Fruit fly (Drosophila melanogaster) whole organism, embryonic: Measurements from ENCODE around the gene CG5986.

ENCODE experiments used
- Awh ChIP-seq: fragments of 200-800 bp; sonication (Bioruptor generic); IDR thresholded peaks from 2 replicates; pipeline ENCODE4, ENCODE4 v1.3.6; 2022; ENCODE audit warnings: missing biosample characterization, missing genetic modification characterization
- B-H1 ChIP-seq: fragments of 200-800 bp; sonication (Bioruptor generic); IDR thresholded peaks from 3 replicates; pipeline ENCODE4 v1.3.6; 2022; ENCODE audit warnings: missing biosample characterization, missing genetic modification characterization
- C15 ChIP-seq: fragments of 200-800 bp; sonication (Bioruptor generic); IDR thresholded peaks from 3 replicates; pipeline ENCODE4 v1.3.6; 2022; ENCODE audit warnings: missing biosample characterization, missing genetic modification characterization
- CG10147 ChIP-seq: fragments of 200-800 bp; sonication (Bioruptor generic); optimal IDR thresholded peaks from 2 replicates; lab custom pipeline; 2019; ENCODE audit warnings: missing biosample characterization, mild to moderate bottlenecking, missing genetic modification characterization, moderate library complexity
- CG11085 ChIP-seq: fragments of 200-800 bp; sonication (Bioruptor generic); IDR thresholded peaks from 2 replicates; pipeline ENCODE4 v1.3.6; 2022; ENCODE audit warnings: missing biosample characterization, missing genetic modification characterization
- CG11723 ChIP-seq: fragments of 200-800 bp; sonication (Bioruptor generic); optimal IDR thresholded peaks from 2 replicates; lab custom pipeline; 2017; ENCODE audit warnings: missing biosample characterization, mild to moderate bottlenecking, missing genetic modification characterization
- CG12236 ChIP-seq: fragments of 200-800 bp; sonication (Bioruptor generic); optimal IDR thresholded peaks from 2 replicates; lab custom pipeline; 2016; ENCODE audit warnings: missing biosample characterization, missing genetic modification characterization
- CG12744 ChIP-seq: fragments of 200-800 bp; sonication (Bioruptor generic); optimal IDR thresholded peaks from 2 replicates; lab custom pipeline; 2016; ENCODE audit warnings: missing biosample characterization, missing genetic modification characterization
- CG15514 ChIP-seq: fragments of 200-800 bp; sonication (Bioruptor generic); optimal IDR thresholded peaks from 3 replicates; lab custom pipeline; 2017; ENCODE audit warnings: missing biosample characterization, missing genetic modification characterization, mild to moderate bottlenecking, moderate library complexity, missing genetic modification reagents
- CG16815 ChIP-seq: fragments of 200-800 bp; sonication (Bioruptor generic); optimal IDR thresholded peaks from 3 replicates; lab custom pipeline; 2017; ENCODE audit warnings: missing biosample characterization, mild to moderate bottlenecking, missing genetic modification characterization
- CG17385 ChIP-seq: fragments of 200-800 bp; sonication (Bioruptor generic); optimal IDR thresholded peaks from 3 replicates; lab custom pipeline; 2018; ENCODE audit warnings: missing biosample characterization, mild to moderate bottlenecking, missing genetic modification characterization
- CG1792 ChIP-seq: fragments of 200-800 bp; sonication (Bioruptor generic); optimal IDR thresholded peaks from 2 replicates; lab custom pipeline; 2016; ENCODE audit warnings: missing biosample characterization, missing genetic modification characterization
- CG18764 ChIP-seq: fragments of 200-800 bp; sonication (Bioruptor generic); optimal IDR thresholded peaks from 3 replicates; lab custom pipeline; 2016; ENCODE audit warnings: missing biosample characterization, missing genetic modification characterization
- CG6175 ChIP-seq: fragments of 200-800 bp; sonication (Bioruptor generic); IDR thresholded peaks from 3 replicates; pipeline ENCODE4 v1.3.6; 2022; ENCODE audit warnings: missing biosample characterization, missing genetic modification characterization
- CG7928 ChIP-seq: fragments of 200-800 bp; sonication (Bioruptor generic); optimal IDR thresholded peaks from 2 replicates; lab custom pipeline; 2017; ENCODE audit warnings: missing biosample characterization, mild to moderate bottlenecking, missing genetic modification characterization
- CG8924 ChIP-seq: fragments of 200-800 bp; optimal IDR thresholded peaks from 3 replicates; lab custom pipeline; 2019; ENCODE audit warnings: missing biosample characterization, mild to moderate bottlenecking, missing genetic modification characterization, moderate library complexity
- CG9727 ChIP-seq: fragments of 200-800 bp; sonication (Bioruptor generic); optimal IDR thresholded peaks from 3 replicates; lab custom pipeline; 2017; ENCODE audit warnings: missing biosample characterization, mild to moderate bottlenecking, missing genetic modification characterization
- CG9932 ChIP-seq: fragments of 200-800 bp; sonication (Bioruptor generic); IDR thresholded peaks from 2 replicates; pipeline ENCODE4 v1.3.6; 2022; ENCODE audit warnings: missing biosample characterization, missing genetic modification characterization
- Camta ChIP-seq: fragments of 200-800 bp; sonication (Bioruptor generic); optimal IDR thresholded peaks from 2 replicates; lab custom pipeline; 2016; ENCODE audit warnings: missing biosample characterization, missing genetic modification characterization
- Chrac-16 ChIP-seq: fragments of 200-800 bp; sonication (Bioruptor generic); optimal IDR thresholded peaks from 3 replicates; lab custom pipeline; 2016; ENCODE audit warnings: missing biosample characterization, missing genetic modification characterization
- Dip2 ChIP-seq: fragments of 200-800 bp; sonication (Bioruptor generic); IDR thresholded peaks from 2 replicates; pipeline ENCODE4 v1.3.6; 2022; ENCODE audit warnings: missing biosample characterization, missing genetic modification characterization
- Doc3 ChIP-seq: fragments of 200-800 bp; sonication (Bioruptor generic); IDR thresholded peaks from 3 replicates; pipeline ENCODE4 v1.3.6; 2022; ENCODE audit warnings: missing biosample characterization, missing genetic modification characterization; ENCODE audit not compliant: partially characterized antibody
- E2f1 ChIP-seq: fragments of 200-800 bp; sonication (Bioruptor generic); IDR thresholded peaks from 2 replicates; pipeline ENCODE4 v1.3.6; 2022; ENCODE audit warnings: missing biosample characterization, missing genetic modification characterization
- ERR ChIP-seq: fragments of 200-800 bp; sonication (Bioruptor generic); optimal IDR thresholded peaks from 2 replicates; lab custom pipeline; 2016; ENCODE audit warnings: missing biosample characterization, missing genetic modification characterization
- Hsf ChIP-seq: fragments of 200-800 bp; sonication (Bioruptor generic); optimal IDR thresholded peaks from 3 replicates; lab custom pipeline; 2016; ENCODE audit warnings: missing biosample characterization, missing genetic modification characterization
- MTF-1 ChIP-seq: fragments of 200-800 bp; sonication (Bioruptor generic); optimal IDR thresholded peaks from 2 replicates; lab custom pipeline; 2018; ENCODE audit warnings: missing biosample characterization, mild to moderate bottlenecking, missing genetic modification characterization, borderline replicate concordance
- Oaz ChIP-seq: fragments of 200-800 bp; sonication (Bioruptor generic); IDR thresholded peaks from 2 replicates; pipeline ENCODE4 v1.3.6; 2022; ENCODE audit warnings: missing biosample characterization, missing genetic modification characterization
- Sox100B ChIP-seq: fragments of 200-800 bp; sonication (Bioruptor generic); optimal IDR thresholded peaks from 3 replicates; lab custom pipeline; 2018; ENCODE audit warnings: missing biosample characterization, mild to moderate bottlenecking, missing genetic modification characterization
- ap ChIP-seq: fragments of 200-800 bp; sonication (Bioruptor generic); IDR thresholded peaks from 2 replicates; pipeline ENCODE4 v1.3.6; 2022; ENCODE audit warnings: missing biosample characterization, missing genetic modification characterization
- ash1 ChIP-seq: fragments of 200-800 bp; sonication (Bioruptor generic); optimal IDR thresholded peaks from 2 replicates; lab custom pipeline; 2018; ENCODE audit warnings: missing biosample characterization, mild to moderate bottlenecking, missing genetic modification characterization
- bcd ChIP-seq: fragments of 200-800 bp; sonication (Bioruptor generic); optimal IDR thresholded peaks from 2 replicates; lab custom pipeline; 2017; ENCODE audit warnings: missing biosample characterization, mild to moderate bottlenecking, missing genetic modification characterization
- bsh ChIP-seq, 2 experiments: fragments of 200-800 bp; sonication (Bioruptor generic); optimal IDR thresholded peaks; 2 replicates each; lab custom pipeline; 2017 to 2018; ENCODE audit warnings: mild to moderate bottlenecking in 2 of 2, missing biosample characterization in 2 of 2, missing genetic modification characterization in 2 of 2, moderate library complexity in 1 of 2
- btn ChIP-seq: fragments of 200-800 bp; sonication (Bioruptor generic); optimal IDR thresholded peaks from 2 replicates; lab custom pipeline; 2016; ENCODE audit warnings: missing biosample characterization, missing genetic modification characterization
- cad ChIP-seq: fragments of >200 bp; optimal IDR thresholded peaks from 2 replicates; lab custom pipeline; 2017; ENCODE audit warnings: missing biosample characterization, missing genetic modification characterization
- cg ChIP-seq: fragments of 200-800 bp; sonication (Bioruptor generic); optimal IDR thresholded peaks from 3 replicates; lab custom pipeline; 2019; ENCODE audit warnings: missing biosample characterization, mild to moderate bottlenecking, missing genetic modification characterization, moderate library complexity
- chinmo ChIP-seq: fragments of 200-800 bp; sonication (Bioruptor generic); IDR thresholded peaks from 4 replicates; pipeline ENCODE4 v1.3.6; 2022; ENCODE audit warnings: missing biosample characterization, missing genetic modification characterization; ENCODE audit not compliant: partially characterized antibody
- croc ChIP-seq: fragments of 200-800 bp; sonication (Bioruptor generic); conservative IDR thresholded peaks from 3 replicates; pipeline ENCODE4 v1.3.6; 2022; ENCODE audit warnings: missing biosample characterization, missing genetic modification characterization
- danr ChIP-seq: fragments of 200-800 bp; sonication (Bioruptor generic); IDR thresholded peaks from 2 replicates; pipeline ENCODE4 v1.3.6; 2022; ENCODE audit warnings: missing biosample characterization, missing genetic modification characterization
- disco-r ChIP-seq: fragments of 200-800 bp; sonication (Bioruptor generic); optimal IDR thresholded peaks from 2 replicates; lab custom pipeline; 2016; ENCODE audit warnings: missing biosample characterization, missing genetic modification characterization
- exex ChIP-seq: fragments of 200-800 bp; sonication (Bioruptor generic); optimal IDR thresholded peaks from 4 replicates; lab custom pipeline; 2018; ENCODE audit warnings: missing biosample characterization, mild to moderate bottlenecking, missing genetic modification characterization, moderate library complexity
- oc ChIP-seq: fragments of 200-800 bp; sonication (Bioruptor generic); optimal IDR thresholded peaks from 2 replicates; lab custom pipeline; 2018; ENCODE audit warnings: missing biosample characterization, mild to moderate bottlenecking, missing genetic modification characterization, moderate library complexity
- pho ChIP-seq: fragments of 200-800 bp; sonication (Bioruptor generic); optimal IDR thresholded peaks from 2 replicates; lab custom pipeline; 2016; ENCODE audit warnings: missing biosample characterization, missing genetic modification characterization
- pita ChIP-seq: fragments of 200-800 bp; sonication (Bioruptor generic); optimal IDR thresholded peaks from 2 replicates; lab custom pipeline; 2017; ENCODE audit warnings: missing biosample characterization, mild to moderate bottlenecking, missing genetic modification characterization
- prd ChIP-seq, 3 experiments: fragments of >200 bp in 2 of 3; fragments of 200-800 bp in 1 of 3; sonication (Bioruptor generic) in 1 of 3; optimal IDR thresholded peaks in 2 of 3; IDR thresholded peaks in 1 of 3; 2 replicates in 2 of 3; 3 replicates in 1 of 3; pipeline versions ENCODE4 v1.3.6 to Lab custom; 2017 to 2022; ENCODE audit warnings: missing biosample characterization in 1 of 3, missing genetic modification characterization in 1 of 3
- psq ChIP-seq: fragments of 200-800 bp; sonication (Bioruptor generic); optimal IDR thresholded peaks from 2 replicates; lab custom pipeline; 2017; ENCODE audit warnings: missing biosample characterization, missing genetic modification characterization
- pzg ChIP-seq: fragments of 200-800 bp; sonication (Bioruptor generic); optimal IDR thresholded peaks from 3 replicates; lab custom pipeline; 2018; ENCODE audit warnings: missing biosample characterization, mild to moderate bottlenecking, missing genetic modification characterization, moderate library complexity
- ro ChIP-seq: fragments of 200-800 bp; sonication (Bioruptor generic); IDR thresholded peaks from 2 replicates; pipeline ENCODE4 v1.3.6; 2022; ENCODE audit warnings: missing biosample characterization, missing genetic modification characterization
- seq ChIP-seq: fragments of 200-800 bp; sonication (Bioruptor generic); IDR thresholded peaks from 2 replicates; pipeline ENCODE4 v1.3.6; 2022; ENCODE audit warnings: missing biosample characterization, missing genetic modification characterization
- so ChIP-seq: fragments of 200-800 bp; sonication (Bioruptor generic); IDR thresholded peaks from 3 replicates; pipeline ENCODE4 v1.3.6; 2022; ENCODE audit warnings: missing biosample characterization, missing genetic modification characterization
- sug ChIP-seq: fragments of 200-800 bp; optimal IDR thresholded peaks from 2 replicates; lab custom pipeline; 2019; ENCODE audit warnings: missing biosample characterization, mild to moderate bottlenecking, missing genetic modification characterization, moderate library complexity

The CG5986 gene

dm6 chr3R:24010637-24011214, 36.9 kb upstream of the CG5986 start (continued):
- no peak for TF ChIP-seq ash1
- peak; percentile 28; the same call in 1 of the 2 replicates for TF ChIP-seq CG11085
- TF ChIP-seq CG15514 (GFP tag; lab: Kevin White, UChicago) = peak; percentile 56
- peak; percentile 53; the same call in 1 of the 2 replicates for TF ChIP-seq Oaz (GFP tag; lab: Robert Waterston, UW)
- peak; percentile 45 for TF ChIP-seq Hsf (GFP tag; lab: Kevin White, UChicago)
- TF ChIP-seq CG6175 (GFP tag; lab: Robert Waterston, UW) = no peak; the same call in 2 of the 3 replicates
- TF ChIP-seq Awh (GFP tag; lab: Robert Waterston, UW) = peak; percentile 51; the same call in 1 of the 2 replicates
- peak; percentile 64 for TF ChIP-seq danr (GFP tag; lab: Robert Waterston, UW)
- TF ChIP-seq Dip2 (GFP tag; lab: Robert Waterston, UW) = no peak
- no peak for TF ChIP-seq ERR (GFP tag; lab: Kevin White, UChicago)
- TF ChIP-seq MTF-1 (GFP tag; lab: Kevin White, UChicago) = no peak
- peak; percentile 20 for TF ChIP-seq bcd (GFP tag; lab: Kevin White, UChicago)
- TF ChIP-seq Chrac-16 (GFP tag; lab: Kevin White, UChicago) = peak; percentile 8
- no peak for TF ChIP-seq btn
- TF ChIP-seq oc (tag; lab: Kevin White, UChicago) = peak; percentile 38
- TF ChIP-seq cad (GFP tag; lab: Kevin White, UChicago) = no peak
- TF ChIP-seq pita (GFP tag; lab: Kevin White, UChicago) = no peak
- TF ChIP-seq pzg = no peak
- TF ChIP-seq seq (GFP tag; lab: Robert Waterston, UW) = peak; percentile 79
- peak in 1 of 2 experiments; percentile 63 for TF ChIP-seq bsh (GFP tag; optimal IDR thresholded peaks at IDR 0.05; lab: Kevin White, UChicago)
- peak; percentile 3 for TF ChIP-seq CG11723
- TF ChIP-seq ap (GFP tag; lab: Robert Waterston, UW) = peak; percentile 35; the same call in 1 of the 2 replicates
- TF ChIP-seq CG16815 (GFP tag; lab: Kevin White, UChicago) = peak; percentile 7
- TF ChIP-seq CG1792 (GFP tag; lab: Kevin White, UChicago) = no peak
- TF ChIP-seq CG10147 (GFP tag; lab: Kevin White, UChicago) = peak; percentile 53
- peak; percentile 64; the same call in 1 of the 3 replicates for TF ChIP-seq C15 (GFP tag; lab: Robert Waterston, UW)
- peak; percentile 72 for TF ChIP-seq E2f1 (GFP tag; lab: Robert Waterston, UW)
- TF ChIP-seq CG17385 (GFP tag; lab: Kevin White, UChicago) = peak; percentile 68
- TF ChIP-seq CG12236 (GFP tag; lab: Kevin White, UChicago) = no peak
- peak; percentile 57 for TF ChIP-seq B-H1 (GFP tag; lab: Robert Waterston, UW)
- TF ChIP-seq CG12744 (GFP tag; lab: Kevin White, UChicago) = no peak
- peak; percentile 65 for TF ChIP-seq CG8924
- peak; percentile 9 for TF ChIP-seq sug (tag; lab: Kevin White, UChicago)
- no peak for TF ChIP-seq Doc3 (GFP tag; lab: Robert Waterston, UW)
- TF ChIP-seq exex (tag; lab: Kevin White, UChicago) = no peak
- TF ChIP-seq Camta (GFP tag; lab: Kevin White, UChicago) = no peak
- TF ChIP-seq psq (GFP tag; lab: Kevin White, UChicago) = no peak
- no peak for TF ChIP-seq pho (GFP tag; lab: Kevin White, UChicago)
- TF ChIP-seq CG9932 (GFP tag; lab: Robert Waterston, UW) = peak; percentile 55
- TF ChIP-seq Sox100B = peak; percentile 18
- TF ChIP-seq so (GFP tag; lab: Robert Waterston, UW) = peak; percentile 48; the same call in 1 of the 3 replicates
- no peak for TF ChIP-seq CG18764 (GFP tag; lab: Kevin White, UChicago)
- no peak; the same call in 2 of the 3 replicates for TF ChIP-seq croc (GFP tag; lab: Robert Waterston, UW)
- no peak for TF ChIP-seq cg (GFP tag; lab: Kevin White, UChicago)
- no peak for TF ChIP-seq CG7928 (GFP tag; lab: Kevin White, UChicago)
- no peak for TF ChIP-seq chinmo
- peak; percentile 56 for TF ChIP-seq CG9727 (GFP tag; lab: Kevin White, UChicago)
- no peak for TF ChIP-seq disco-r (GFP tag; lab: Kevin White, UChicago)
- no peak for TF ChIP-seq prd (optimal IDR thresholded peaks at IDR 0.05; lab: Kevin White, UChicago)
- peak; percentile 75 for TF ChIP-seq prd (GFP tag; IDR thresholded peaks at IDR 0.05; lab: Robert Waterston, UW)
- no peak for TF ChIP-seq ro (GFP tag; lab: Robert Waterston, UW)
